Fruit fly (Drosophila melanogaster) whole organism, embryonic: Measurements from ENCODE around the gene Eip75B.

Experiments
- CG10209 ChIP-seq: fragments of 200-800 bp; sonication (Bioruptor generic); optimal IDR thresholded peaks from 3 replicates; lab custom pipeline; 2017; ENCODE audit warnings: missing biosample characterization, mild to moderate bottlenecking, missing genetic modification characterization, missing genetic modification reagents
- CG11695 ChIP-seq: fragments of 200-800 bp; sonication (Bioruptor generic); IDR thresholded peaks from 3 replicates; pipeline ENCODE4 v1.3.6; 2022; ENCODE audit warnings: missing biosample characterization, missing genetic modification characterization
- CG13296 ChIP-seq: fragments of 200-800 bp; sonication (Bioruptor generic); optimal IDR thresholded peaks from 3 replicates; lab custom pipeline; 2018; ENCODE audit warnings: missing biosample characterization, mild to moderate bottlenecking, missing genetic modification characterization
- CG15011 ChIP-seq: fragments of 200-800 bp; sonication (Bioruptor generic); optimal IDR thresholded peaks from 3 replicates; lab custom pipeline; 2018; ENCODE audit warnings: missing biosample characterization, mild to moderate bottlenecking, missing genetic modification characterization
- CG16815 ChIP-seq: fragments of 200-800 bp; sonication (Bioruptor generic); optimal IDR thresholded peaks from 3 replicates; lab custom pipeline; 2017; ENCODE audit warnings: missing biosample characterization, mild to moderate bottlenecking, missing genetic modification characterization
- CG30431 ChIP-seq: fragments of 200-800 bp; sonication (Bioruptor generic); optimal IDR thresholded peaks from 2 replicates; lab custom pipeline; 2017; ENCODE audit warnings: missing biosample characterization, missing genetic modification characterization
- CG3163 ChIP-seq: fragments of 200-800 bp; sonication (Bioruptor generic); optimal IDR thresholded peaks from 3 replicates; lab custom pipeline; 2016; ENCODE audit warnings: missing biosample characterization, missing genetic modification characterization
- CG4424 ChIP-seq: fragments of 200-800 bp; sonication (Bioruptor generic); optimal IDR thresholded peaks from 3 replicates; lab custom pipeline; 2016; ENCODE audit warnings: missing biosample characterization, missing genetic modification characterization
- CG6175 ChIP-seq: fragments of 200-800 bp; sonication (Bioruptor generic); IDR thresholded peaks from 3 replicates; pipeline ENCODE4 v1.3.6; 2022; ENCODE audit warnings: missing biosample characterization, missing genetic modification characterization
- CG6254 ChIP-seq: fragments of 200-800 bp; sonication (Bioruptor generic); optimal IDR thresholded peaks from 3 replicates; lab custom pipeline; 2017; ENCODE audit warnings: mild to moderate bottlenecking, missing biosample characterization, missing genetic modification reagents, missing genetic modification characterization
- CG7357 ChIP-seq: fragments of 200-800 bp; sonication (Bioruptor generic); IDR thresholded peaks from 3 replicates; pipeline ENCODE4 v1.3.6; 2022; ENCODE audit warnings: missing biosample characterization, missing genetic modification characterization
- CG7745 ChIP-seq: fragments of 200-800 bp; sonication (Bioruptor generic); optimal IDR thresholded peaks from 2 replicates; lab custom pipeline; 2018; ENCODE audit warnings: missing biosample characterization, mild to moderate bottlenecking, missing genetic modification characterization, moderate library complexity
- CG8924 ChIP-seq: fragments of 200-800 bp; optimal IDR thresholded peaks from 3 replicates; lab custom pipeline; 2019; ENCODE audit warnings: missing biosample characterization, mild to moderate bottlenecking, missing genetic modification characterization, moderate library complexity
- CG9727 ChIP-seq: fragments of 200-800 bp; sonication (Bioruptor generic); optimal IDR thresholded peaks from 3 replicates; lab custom pipeline; 2017; ENCODE audit warnings: missing biosample characterization, mild to moderate bottlenecking, missing genetic modification characterization
- CHES-1-like ChIP-seq: fragments of 200-800 bp; sonication (Bioruptor generic); optimal IDR thresholded peaks from 2 replicates; lab custom pipeline; 2016; ENCODE audit warnings: missing biosample characterization, missing genetic modification characterization
- Dad ChIP-seq: fragments of 200-800 bp; sonication (Bioruptor generic); optimal IDR thresholded peaks from 3 replicates; lab custom pipeline; 2016; ENCODE audit warnings: missing biosample characterization, missing genetic modification characterization
- Deaf1 ChIP-seq: fragments of 200-800 bp; optimal IDR thresholded peaks from 3 replicates; lab custom pipeline; 2019; ENCODE audit warnings: missing biosample characterization, mild to moderate bottlenecking, missing genetic modification characterization, moderate library complexity
- Ets97D ChIP-seq: fragments of 200-800 bp; sonication (Bioruptor generic); optimal IDR thresholded peaks from 3 replicates; lab custom pipeline; 2016; ENCODE audit warnings: missing biosample characterization, missing genetic modification characterization
- Jarid2 ChIP-seq: fragments of 200-800 bp; sonication (Bioruptor generic); optimal IDR thresholded peaks from 3 replicates; lab custom pipeline; 2017; ENCODE audit warnings: mild to moderate bottlenecking, missing biosample characterization, missing genetic modification reagents, missing genetic modification characterization
- Lpt ChIP-seq: fragments of >200 bp; optimal IDR thresholded peaks from 2 replicates; lab custom pipeline; 2018; ENCODE audit warnings: missing biosample characterization, missing genetic modification characterization
- NFAT ChIP-seq: fragments of 200-800 bp; sonication (Bioruptor generic); IDR thresholded peaks from 2 replicates; pipeline ENCODE4 v1.3.6; 2022; ENCODE audit warnings: missing biosample characterization, missing genetic modification characterization
- Neu2 ChIP-seq: fragments of 200-800 bp; sonication (Bioruptor generic); optimal IDR thresholded peaks from 3 replicates; lab custom pipeline; 2016; ENCODE audit warnings: missing biosample characterization, missing genetic modification characterization, borderline replicate concordance
- Oaz ChIP-seq: fragments of 200-800 bp; sonication (Bioruptor generic); IDR thresholded peaks from 2 replicates; pipeline ENCODE4 v1.3.6; 2022; ENCODE audit warnings: missing biosample characterization, missing genetic modification characterization
- Oli ChIP-seq: fragments of 200-800 bp; sonication (Bioruptor generic); optimal IDR thresholded peaks from 2 replicates; lab custom pipeline; 2018; ENCODE audit warnings: missing biosample characterization, mild to moderate bottlenecking, missing genetic modification characterization, moderate library complexity
- Rfx ChIP-seq: fragments of 200-800 bp; sonication (Bioruptor generic); IDR thresholded peaks from 2 replicates; pipeline ENCODE4 v1.3.6; 2022; ENCODE audit warnings: missing biosample characterization, missing genetic modification characterization
- Six4 ChIP-seq: fragments of 200-800 bp; sonication (Bioruptor generic); optimal IDR thresholded peaks from 2 replicates; lab custom pipeline; 2016; ENCODE audit warnings: missing biosample characterization, missing genetic modification characterization
- Sry-δ ChIP-seq: fragments of 200-800 bp; sonication (Bioruptor generic); optimal IDR thresholded peaks from 2 replicates; lab custom pipeline; 2016; ENCODE audit warnings: missing biosample characterization, missing genetic modification characterization
- ap ChIP-seq: fragments of 200-800 bp; sonication (Bioruptor generic); IDR thresholded peaks from 2 replicates; pipeline ENCODE4 v1.3.6; 2022; ENCODE audit warnings: missing biosample characterization, missing genetic modification characterization
- cato ChIP-seq: fragments of 200-800 bp; sonication (Bioruptor generic); optimal IDR thresholded peaks from 2 replicates; lab custom pipeline; 2016; ENCODE audit warnings: missing biosample characterization, missing genetic modification characterization, borderline replicate concordance
- dati ChIP-seq: fragments of 200-800 bp; sonication (Bioruptor generic); IDR thresholded peaks from 2 replicates; pipeline ENCODE4 v1.3.6; 2022; ENCODE audit warnings: missing biosample characterization, missing genetic modification characterization
- dimm ChIP-seq: fragments of 200-800 bp; sonication (Bioruptor generic); IDR thresholded peaks from 2 replicates; pipeline ENCODE4 v1.3.6; 2022; ENCODE audit warnings: missing biosample characterization, missing genetic modification characterization
- dpn ChIP-seq, 2 experiments: fragments of 200-800 bp; sonication (Bioruptor generic); optimal IDR thresholded peaks; 3 replicates each; lab custom pipeline; 2016; ENCODE audit warnings: missing biosample characterization in 2 of 2, missing genetic modification characterization in 2 of 2
- en ChIP-seq: fragments of 200-800 bp; sonication (Bioruptor generic); optimal IDR thresholded peaks from 2 replicates; lab custom pipeline; 2016; ENCODE audit warnings: missing biosample characterization, missing genetic modification characterization
- gfzf ChIP-seq: fragments of 200-800 bp; sonication (Bioruptor generic); optimal IDR thresholded peaks from 2 replicates; lab custom pipeline; 2016; ENCODE audit warnings: missing biosample characterization, mild to moderate bottlenecking, missing genetic modification characterization, moderate library complexity
- gro ChIP-seq: fragments of 200-800 bp; sonication (Bioruptor generic); optimal IDR thresholded peaks from 2 replicates; lab custom pipeline; 2016; ENCODE audit warnings: missing biosample characterization, missing genetic modification characterization
- gt ChIP-seq: fragments of 200-800 bp; sonication (Bioruptor generic); IDR thresholded peaks from 2 replicates; pipeline ENCODE4 v1.3.6; 2022; ENCODE audit warnings: missing biosample characterization, missing genetic modification characterization
- hb ChIP-seq: fragments of 200-800 bp; sonication (Bioruptor generic); IDR thresholded peaks from 3 replicates; pipeline ENCODE4 v1.3.6; 2022; ENCODE audit warnings: missing biosample characterization, missing genetic modification characterization; ENCODE audit not compliant: partially characterized antibody
- luna ChIP-seq: fragments of 200-800 bp; sonication (Bioruptor generic); optimal IDR thresholded peaks from 2 replicates; lab custom pipeline; 2016; ENCODE audit warnings: missing biosample characterization, missing genetic modification characterization
- otp ChIP-seq: fragments of 200-800 bp; sonication (Bioruptor generic); IDR thresholded peaks from 3 replicates; pipeline ENCODE4, ENCODE4 v1.3.6; 2022; ENCODE audit warnings: missing biosample characterization, missing genetic modification characterization
- pho ChIP-seq: fragments of 200-800 bp; sonication (Bioruptor generic); optimal IDR thresholded peaks from 2 replicates; lab custom pipeline; 2016; ENCODE audit warnings: missing biosample characterization, missing genetic modification characterization
- pnt ChIP-seq: fragments of 200-800 bp; sonication (Bioruptor generic); optimal IDR thresholded peaks from 3 replicates; lab custom pipeline; 2016; ENCODE audit warnings: missing biosample characterization, missing genetic modification characterization
- ro ChIP-seq: fragments of 200-800 bp; sonication (Bioruptor generic); IDR thresholded peaks from 2 replicates; pipeline ENCODE4 v1.3.6; 2022; ENCODE audit warnings: missing biosample characterization, missing genetic modification characterization
- scrt ChIP-seq: fragments of 200-800 bp; sonication (Bioruptor generic); optimal IDR thresholded peaks from 2 replicates; lab custom pipeline; 2018; ENCODE audit warnings: missing biosample characterization, mild to moderate bottlenecking, missing genetic modification characterization, moderate library complexity
- seq ChIP-seq: fragments of 200-800 bp; sonication (Bioruptor generic); IDR thresholded peaks from 2 replicates; pipeline ENCODE4 v1.3.6; 2022; ENCODE audit warnings: missing biosample characterization, missing genetic modification characterization
- shn ChIP-seq: fragments of 200-800 bp; sonication (Bioruptor generic); optimal IDR thresholded peaks from 3 replicates; lab custom pipeline; 2016; ENCODE audit warnings: missing biosample characterization, missing genetic modification characterization
- sna ChIP-seq: fragments of 200-800 bp; sonication (Bioruptor generic); IDR thresholded peaks from 2 replicates; pipeline ENCODE4 v1.3.6; 2022; ENCODE audit warnings: missing biosample characterization, missing genetic modification characterization; ENCODE audit not compliant: partially characterized antibody
- tna ChIP-seq: fragments of 200-800 bp; sonication (Bioruptor generic); IDR thresholded peaks from 2 replicates; pipeline ENCODE4 v1.3.6; 2022; ENCODE audit warnings: missing biosample characterization, missing genetic modification characterization; ENCODE audit not compliant: partially characterized antibody
- twi ChIP-seq: fragments of 200-800 bp; optimal IDR thresholded peaks from 2 replicates; lab custom pipeline; 2019; ENCODE audit warnings: missing biosample characterization, mild to moderate bottlenecking, missing genetic modification characterization, moderate library complexity
- vnd ChIP-seq: fragments of 200-800 bp; sonication (Bioruptor generic); IDR thresholded peaks from 3 replicates; pipeline ENCODE4 v1.3.6; 2022; ENCODE audit warnings: missing biosample characterization, missing genetic modification characterization; ENCODE audit not compliant: partially characterized antibody

Eip75B gene

dm6 chr3L:18005055-18005874, 59.2 kb downstream of the Eip75B start (continued):
- no peak for TF ChIP-seq pho (GFP tag; lab: Kevin White, UChicago)
- TF ChIP-seq otp (GFP tag; lab: Robert Waterston, UW): peak; percentile 56; the same call in 2 of the 3 replicates
- TF ChIP-seq pnt: peak; percentile 67
- TF ChIP-seq tna (GFP tag; lab: Robert Waterston, UW): 0 out of 2 replicates have a peak, but pooled peaks have one; percentile 27
- TF ChIP-seq hb (GFP tag; lab: Robert Waterston, UW): no peak
- TF ChIP-seq CHES-1-like (GFP tag; lab: Kevin White, UChicago): peak; percentile 75
- TF ChIP-seq gro (GFP tag; lab: Kevin White, UChicago): no peak
- peak; percentile 82 for TF ChIP-seq Six4 (GFP tag; lab: Kevin White, UChicago)
- TF ChIP-seq gfzf (GFP tag; lab: Kevin White, UChicago): no peak
- peak; percentile 52 for TF ChIP-seq Neu2 (GFP tag; lab: Kevin White, UChicago)
- TF ChIP-seq sna (GFP tag; lab: Robert Waterston, UW): no peak
- TF ChIP-seq CG8924 (tag; lab: Kevin White, UChicago): peak; percentile 93
- TF ChIP-seq Rfx (GFP tag; lab: Robert Waterston, UW): no peak
- TF ChIP-seq en (GFP tag; lab: Kevin White, UChicago): peak; percentile 54
- peak; percentile 53 for TF ChIP-seq cato (GFP tag; lab: Kevin White, UChicago)
- TF ChIP-seq ap: peak; percentile 49
- peak; percentile 19; the same call in 1 of the 3 replicates for TF ChIP-seq CG7357 (GFP tag; lab: Robert Waterston, UW)
- TF ChIP-seq CG13296 (GFP tag; lab: Kevin White, UChicago): peak; percentile 39
- peak; percentile 73 for TF ChIP-seq CG30431 (GFP tag; lab: Kevin White, UChicago)
- peak; percentile 50 for TF ChIP-seq CG15011 (GFP tag; lab: Kevin White, UChicago)
- TF ChIP-seq Sry-δ (GFP tag; lab: Kevin White, UChicago): peak; percentile 33
- peak; percentile 44; the same call in 1 of the 2 replicates for TF ChIP-seq seq (GFP tag; lab: Robert Waterston, UW)
- TF ChIP-seq twi: peak; percentile 87
- peak; percentile 41 for TF ChIP-seq Deaf1 (tag; lab: Kevin White, UChicago)
- TF ChIP-seq CG10209 (GFP tag; lab: Kevin White, UChicago): peak; percentile 89
- peak; percentile 51 for TF ChIP-seq CG3163 (GFP tag; lab: Kevin White, UChicago)
- peak; percentile 37 for TF ChIP-seq scrt (GFP tag; lab: Kevin White, UChicago)
- TF ChIP-seq dpn (GFP tag; optimal IDR thresholded peaks at IDR 0.05; lab: Kevin White, UChicago): peak; percentile 75 to 79
- peak; percentile 0 for TF ChIP-seq Ets97D (GFP tag; lab: Kevin White, UChicago)
- no peak for TF ChIP-seq vnd (GFP tag; lab: Robert Waterston, UW)
- peak; percentile 74 for TF ChIP-seq shn
- no peak for TF ChIP-seq dimm (GFP tag; lab: Robert Waterston, UW)
- peak; percentile 89 for TF ChIP-seq CG4424 (GFP tag; lab: Kevin White, UChicago)
- peak; percentile 94 for TF ChIP-seq CG16815 (GFP tag; lab: Kevin White, UChicago)
- TF ChIP-seq Oli (tag; lab: Kevin White, UChicago): peak; percentile 89
- TF ChIP-seq Jarid2: peak; percentile 22
- peak; percentile 66 for TF ChIP-seq CG11695 (GFP tag; lab: Robert Waterston, UW)
- peak; percentile 39 for TF ChIP-seq Dad (GFP tag; lab: Kevin White, UChicago)
- no peak for TF ChIP-seq CG6175 (GFP tag; lab: Robert Waterston, UW)
- TF ChIP-seq CG7745 (tag; lab: Kevin White, UChicago): no peak
- peak; percentile 76 for TF ChIP-seq CG6254
- no peak for TF ChIP-seq Oaz
- TF ChIP-seq luna (GFP tag; lab: Kevin White, UChicago): no peak
- TF ChIP-seq gt (GFP tag; lab: Robert Waterston, UW): peak; percentile 65; the same call in 1 of the 2 replicates
- TF ChIP-seq dati (GFP tag; lab: Robert Waterston, UW): no peak
- no peak for TF ChIP-seq NFAT (GFP tag; lab: Robert Waterston, UW)
- peak; percentile 14; the same call in 1 of the 2 replicates for TF ChIP-seq ro (GFP tag; lab: Robert Waterston, UW)
- TF ChIP-seq Lpt (GFP tag; lab: Kevin White, UChicago): no peak
- TF ChIP-seq CG9727 (GFP tag; lab: Kevin White, UChicago): peak; percentile 98
